Fruit fly (Drosophila melanogaster): Measurements from ENCODE around the gene CG12105.
A peak's percentile ranks its signal among the peaks of the same experiment; 100 is the strongest.

Gene CG12105

DNA sequence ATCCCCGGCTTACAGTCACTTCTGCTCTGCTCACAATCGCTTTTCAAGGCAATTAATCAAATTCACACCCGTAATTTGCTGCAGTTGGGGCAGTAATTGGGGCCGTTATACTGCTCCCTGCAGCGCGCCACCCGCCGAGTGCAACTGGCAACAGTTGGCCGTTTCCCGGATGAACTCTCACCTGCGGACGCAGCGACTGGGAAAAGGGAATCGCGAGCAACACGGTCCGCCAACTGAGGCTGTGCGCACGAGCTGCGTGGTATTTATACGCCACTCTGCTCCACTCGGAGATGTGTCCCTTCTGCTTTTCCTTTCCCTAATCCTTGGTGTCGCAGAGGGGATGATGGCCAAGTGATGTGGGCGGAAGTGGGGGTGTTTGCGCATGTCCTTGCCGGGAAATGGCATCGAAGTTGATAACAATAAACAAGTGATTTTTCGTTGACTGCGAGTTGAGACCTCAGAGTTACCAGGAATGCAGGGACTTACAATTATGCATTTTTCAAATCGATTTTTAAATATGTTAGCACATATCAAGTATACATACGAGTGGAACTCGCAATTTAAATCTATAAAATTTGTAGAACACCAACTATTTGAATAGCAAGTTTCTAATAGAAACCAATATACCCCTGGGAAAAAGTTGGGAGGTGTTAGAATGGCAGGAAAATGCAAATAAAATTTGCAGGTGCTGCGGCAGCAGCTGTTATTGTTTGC, 13.6 kb upstream of the CG12105 start, which contains the start of gene GC (continued):
- TF ChIP-seq CG14965 (GFP tag; optimal IDR thresholded peaks at IDR 0.05; ENCODE audit: borderline replicate concordance) (no peak), ac (GFP tag; optimal IDR thresholded peaks at IDR 0.05) (no peak), crp (GFP tag; optimal IDR thresholded peaks at IDR 0.05) (no peak), Bteb2 (GFP tag; optimal IDR thresholded peaks at IDR 0.05) (no peak), CG10654 (GFP tag; optimal IDR thresholded peaks at IDR 0.05) (no peak), BEAF-32 (GFP tag; optimal IDR thresholded peaks at IDR 0.05) (no peak), CG12942 (GFP tag; optimal IDR thresholded peaks at IDR 0.05) (no peak), pum (GFP tag; optimal IDR thresholded peaks at IDR 0.05) (no peak), CG8765 (GFP tag; IDR thresholded peaks at IDR 0.05) (no peak), so (GFP tag; IDR thresholded peaks at IDR 0.05) (no peak), NC2α (GFP tag; optimal IDR thresholded peaks at IDR 0.05) (no peak), Med (GFP tag) (no peak), CG42726 (GFP tag; IDR thresholded peaks at IDR 0.05; ENCODE audit: partially characterized antibody) (no peak), Mad (GFP tag; optimal IDR thresholded peaks at IDR 0.05) (no peak), CG15479 (GFP tag; optimal IDR thresholded peaks at IDR 0.05) (no peak), CG12155 (GFP tag; optimal IDR thresholded peaks at IDR 0.05) (no peak), Neu2 (GFP tag; optimal IDR thresholded peaks at IDR 0.05; ENCODE audit: borderline replicate concordance) (no peak), CG18764 (GFP tag; optimal IDR thresholded peaks at IDR 0.05) (no peak), CG4282 (GFP tag; optimal IDR thresholded peaks at IDR 0.05) (no peak), CG17802 (tag; optimal IDR thresholded peaks at IDR 0.05) (no peak), E2f2 (GFP tag; IDR thresholded peaks at IDR 0.05) (peak; percentile 27; the same call in 1 of the 2 replicates), ara (GFP tag; IDR thresholded peaks at IDR 0.05) (no peak), ab (GFP tag; optimal IDR thresholded peaks at IDR 0.05) (no peak), CG30020 (tag; optimal IDR thresholded peaks at IDR 0.05) (no peak), toy (GFP tag; IDR thresholded peaks at IDR 0.05) (no peak), CG30431 (GFP tag; optimal IDR thresholded peaks at IDR 0.05) (no peak), knrl (GFP tag; IDR thresholded peaks at IDR 0.05; ENCODE audit: partially characterized antibody) (no peak), CG1529 (GFP tag; optimal IDR thresholded peaks at IDR 0.05) (no peak), grn (GFP tag; optimal IDR thresholded peaks at IDR 0.05) (no peak), twi (tag; optimal IDR thresholded peaks at IDR 0.05) (no peak), kni (GFP tag; optimal IDR thresholded peaks at IDR 0.05) (no peak), Lpt (GFP tag; optimal IDR thresholded peaks at IDR 0.05) (no peak), al (GFP tag; IDR thresholded peaks at IDR 0.05) (no peak), her (GFP tag; optimal IDR thresholded peaks at IDR 0.05) (no peak), schlank (tag; optimal IDR thresholded peaks at IDR 0.05) (no peak), tgo (GFP tag; IDR thresholded peaks at IDR 0.05) (no peak), wdn (GFP tag; IDR thresholded peaks at IDR 0.05) (no peak), Rfx (GFP tag; IDR thresholded peaks at IDR 0.05) (0 out of 2 replicates have a peak, but pooled peaks have one; percentile 13), gsb-n (tag; optimal IDR thresholded peaks at IDR 0.05) (no peak), dm (GFP tag; optimal IDR thresholded peaks at IDR 0.05) (no peak), CG32767 (GFP tag; IDR thresholded peaks at IDR 0.05) (no peak), CkIIα-i1 (GFP tag; IDR thresholded peaks at IDR 0.05) (no peak), Hr3 (GFP tag; optimal IDR thresholded peaks at IDR 0.05) (no peak), stc (GFP tag; IDR thresholded peaks at IDR 0.05) (peak; percentile 47), fd102C (GFP tag; optimal IDR thresholded peaks at IDR 0.05) (no peak), CG6854 (GFP tag; optimal IDR thresholded peaks at IDR 0.05) (no peak), Spps (tag; optimal IDR thresholded peaks at IDR 0.05) (no peak), Abd-B (GFP tag; optimal IDR thresholded peaks at IDR 0.05) (no peak), Aef1 (GFP tag; IDR thresholded peaks at IDR 0.05) (no peak), Doc3 (GFP tag; IDR thresholded peaks at IDR 0.05; ENCODE audit: partially characterized antibody) (no peak), Dip2 (GFP tag; IDR thresholded peaks at IDR 0.05) (no peak)
